Fruit fly (Drosophila melanogaster): ENCODE results near the gene GCS2alpha.
"Not testable (repeated sequence)": the region's sequence is repeated elsewhere in the genome, so short reads cannot be mapped to it uniquely, and the experiment has no call there.

dm6 chrX:21608820-21609219 is 3.8 kb upstream of the GCS2alpha start, which contains the start of gene CG17450:
- not testable (repeated sequence) for TF ChIP-seq kay (GFP tag; ENCODE audit: borderline replicate concordance); CG33017 (tag; optimal IDR thresholded peaks at IDR 0.05); Mnt (GFP tag; optimal IDR thresholded peaks at IDR 0.05); pad (GFP tag; optimal IDR thresholded peaks at IDR 0.05); CG7045 (GFP tag; optimal IDR thresholded peaks at IDR 0.05); Crg-1 (GFP tag; optimal IDR thresholded peaks at IDR 0.05); CG11617 (GFP tag; optimal IDR thresholded peaks at IDR 0.05); CG1620 (GFP tag; optimal IDR thresholded peaks at IDR 0.05); CG7101 (tag; optimal IDR thresholded peaks at IDR 0.05); cnc (optimal IDR thresholded peaks at IDR 0.05); cic (GFP tag; optimal IDR thresholded peaks at IDR 0.05); bab1 (GFP tag; optimal IDR thresholded peaks at IDR 0.05); Hr96 (GFP tag; optimal IDR thresholded peaks at IDR 0.05)
